Worm (Caenorhabditis elegans) whole organism, mixed stage, embryonic: ENCODE results near the gene Y69H2.9.

Source experiments
- bed-3 ChIP-seq: fragments of 200-800 bp; sonication (Bioruptor generic); optimal IDR thresholded peaks from 3 replicates; lab custom pipeline; 2018; ENCODE audit warnings: mild to moderate bottlenecking, missing genetic modification characterization, moderate library complexity, missing compliant biosample characterization
- blmp-1 ChIP-seq: fragments of 150-350 bp; optimal IDR thresholded peaks from 2 replicates; lab custom pipeline; 2014; ENCODE audit warnings: missing biosample characterization, missing genetic modification characterization
- ceh-39 ChIP-seq: fragments of 150-350 bp; optimal IDR thresholded peaks from 2 replicates; lab custom pipeline; 2014; ENCODE audit warnings: missing biosample characterization, missing genetic modification characterization
- ceh-83 ChIP-seq: fragments of 200-800 bp; sonication (Bioruptor generic); optimal IDR thresholded peaks from 2 replicates; lab custom pipeline; 2018; ENCODE audit warnings: mild to moderate bottlenecking, missing genetic modification characterization, missing compliant biosample characterization
- ces-1 ChIP-seq: fragments of 150-350 bp; optimal IDR thresholded peaks from 2 replicates; lab custom pipeline; 2014; ENCODE audit warnings: missing biosample characterization, missing genetic modification reagents, missing genetic modification characterization
- cnd-1 ChIP-seq: fragments of 200-800 bp; sonication (Bioruptor generic); optimal IDR thresholded peaks from 2 replicates; lab custom pipeline; 2018; ENCODE audit warnings: mild to moderate bottlenecking, missing genetic modification characterization, missing compliant biosample characterization
- drap-1 ChIP-seq: fragments of 200-800 bp; sonication (Bioruptor generic); optimal IDR thresholded peaks from 3 replicates; lab custom pipeline; 2018; ENCODE audit warnings: mild to moderate bottlenecking, missing genetic modification characterization, missing compliant biosample characterization
- flh-1 ChIP-seq: fragments of 200-800 bp; sonication (Bioruptor generic); optimal IDR thresholded peaks from 2 replicates; lab custom pipeline; 2018; ENCODE audit warnings: mild to moderate bottlenecking, missing genetic modification characterization, moderate library complexity, missing compliant biosample characterization
- ham-2 ChIP-seq: fragments of 200-800 bp; sonication (Bioruptor generic); optimal IDR thresholded peaks from 2 replicates; lab custom pipeline; 2018; ENCODE audit warnings: mild to moderate bottlenecking, missing genetic modification characterization, missing compliant biosample characterization
- hlh-1 ChIP-seq: fragments of 150-350 bp; optimal IDR thresholded peaks from 2 replicates; lab custom pipeline; 2014; ENCODE audit warnings: missing biosample characterization, missing genetic modification reagents, missing genetic modification characterization
- lin-13 ChIP-seq: fragments of 150-350 bp; optimal IDR thresholded peaks from 2 replicates; lab custom pipeline; 2014; ENCODE audit warnings: missing biosample characterization, missing genetic modification characterization
- lin-32 ChIP-seq: fragments of 200-800 bp; sonication (Bioruptor generic); optimal IDR thresholded peaks from 2 replicates; lab custom pipeline; 2018; ENCODE audit warnings: mild to moderate bottlenecking, missing genetic modification characterization, missing compliant biosample characterization
- lsy-2 ChIP-seq: fragments of 150-350 bp; optimal IDR thresholded peaks from 2 replicates; lab custom pipeline; 2014; ENCODE audit warnings: missing biosample characterization, missing genetic modification characterization
- mab-5 ChIP-seq: fragments of 150-350 bp; optimal IDR thresholded peaks from 2 replicates; lab custom pipeline; 2014; ENCODE audit warnings: missing biosample characterization, missing genetic modification characterization
- mep-1 ChIP-seq: fragments of 150-350 bp; optimal IDR thresholded peaks from 2 replicates; lab custom pipeline; 2017; ENCODE audit warnings: missing biosample characterization, missing genetic modification reagents, missing genetic modification characterization, inconsistent platforms
- mls-2 ChIP-seq: sonication (generic microtip); optimal IDR thresholded peaks from 2 replicates; lab custom pipeline; 2016; ENCODE audit warnings: mild to moderate bottlenecking, missing genetic modification characterization, moderate library complexity, missing compliant biosample characterization
- nhr-12 ChIP-seq: fragments of 150-350 bp; optimal IDR thresholded peaks from 2 replicates; lab custom pipeline; 2014; ENCODE audit warnings: missing biosample characterization, missing genetic modification characterization
- nhr-2 ChIP-seq: fragments of 150-350 bp; optimal IDR thresholded peaks from 2 replicates; lab custom pipeline; 2014; ENCODE audit warnings: missing biosample characterization, missing genetic modification characterization
- nhr-237 ChIP-seq: fragments of 150-350 bp; optimal IDR thresholded peaks from 2 replicates; lab custom pipeline; 2014; ENCODE audit warnings: missing biosample characterization, missing genetic modification characterization
- nhr-28 ChIP-seq: fragments of 150-350 bp; optimal IDR thresholded peaks from 2 replicates; lab custom pipeline; 2014; ENCODE audit warnings: missing biosample characterization, missing genetic modification characterization
- nhr-76 ChIP-seq: sonication (generic microtip); optimal IDR thresholded peaks from 2 replicates; lab custom pipeline; 2017; ENCODE audit warnings: missing biosample characterization, missing genetic modification characterization
- pha-4 ChIP-seq: fragments of 150-350 bp; optimal IDR thresholded peaks from 2 replicates; lab custom pipeline; 2018; ENCODE audit warnings: missing biosample characterization, missing genetic modification reagents, missing genetic modification characterization
- sem-2 ChIP-seq: fragments of 200-800 bp; sonication (Bioruptor generic); optimal IDR thresholded peaks from 2 replicates; lab custom pipeline; 2018; ENCODE audit warnings: mild to moderate bottlenecking, missing genetic modification characterization, missing compliant biosample characterization
- snpc-4 ChIP-seq: fragments of 150-350 bp; optimal IDR thresholded peaks from 2 replicates; lab custom pipeline; 2014; ENCODE audit warnings: missing biosample characterization, missing genetic modification characterization
- sptf-1 ChIP-seq: sonication (generic microtip); optimal IDR thresholded peaks from 2 replicates; lab custom pipeline; 2017; ENCODE audit warnings: mild to moderate bottlenecking, missing genetic modification characterization, moderate library complexity, missing compliant biosample characterization
- tbx-8 ChIP-seq: fragments of 200-800 bp; sonication (Bioruptor generic); optimal IDR thresholded peaks from 2 replicates; lab custom pipeline; 2018; ENCODE audit warnings: mild to moderate bottlenecking, missing genetic modification characterization, moderate library complexity, missing compliant biosample characterization
- unc-39 ChIP-seq: fragments of 150-350 bp; optimal IDR thresholded peaks from 2 replicates; lab custom pipeline; 2014; ENCODE audit warnings: missing biosample characterization, missing genetic modification characterization
- unc-62 ChIP-seq: fragments of 150-350 bp; optimal IDR thresholded peaks from 2 replicates; lab custom pipeline; 2014; ENCODE audit warnings: missing biosample characterization, missing genetic modification reagents, missing genetic modification characterization
- zip-8 ChIP-seq: fragments of 150-350 bp; optimal IDR thresholded peaks from 2 replicates; lab custom pipeline; 2014; ENCODE audit warnings: missing biosample characterization, missing genetic modification characterization
- ztf-11 ChIP-seq: fragments of 150-350 bp; optimal IDR thresholded peaks from 2 replicates; lab custom pipeline; 2014; ENCODE audit warnings: missing biosample characterization, missing genetic modification characterization

The Y69H2.9 gene

DNA sequence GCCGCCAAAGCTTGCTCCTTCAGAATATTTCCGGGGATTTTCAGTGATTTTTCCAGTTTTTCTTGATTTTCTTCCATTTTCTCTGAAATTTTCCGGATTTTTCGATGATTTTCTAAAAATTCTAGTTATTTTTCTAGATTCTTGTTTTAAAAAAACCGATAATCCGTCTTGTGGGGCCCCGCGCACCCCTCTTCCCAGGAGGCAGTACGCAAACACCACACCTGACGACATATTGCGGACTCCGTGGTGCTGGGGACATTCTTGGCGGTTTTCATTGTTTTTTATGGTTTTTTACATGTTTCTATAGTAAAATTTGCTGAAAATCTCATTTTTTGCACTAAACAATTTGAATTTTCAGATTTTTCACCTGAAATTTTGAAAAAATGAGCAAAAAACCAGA, 11.7 kb upstream of the Y69H2.9 start, which contains the start of the genes ubc-19 and Y69H2.7:
ubc-19 (minus strand) TSS at position 82 of the 400 bp plus-strand sequence.
Y69H2.7 (plus strand) TSS at position 309 of the 400 bp plus-strand sequence.
- TF ChIP-seq bed-3 (GFP tag; lab: Kevin White, UChicago), result no peak
- TF ChIP-seq hlh-1 (tag; lab: Kevin White, UChicago), result no peak
- no peak for TF ChIP-seq ces-1 (GFP tag; lab: Kevin White, UChicago)
- no peak for TF ChIP-seq nhr-2 (tag; lab: Kevin White, UChicago)
- TF ChIP-seq lsy-2 (tag; lab: Kevin White, UChicago), result peak; percentile 23
- no peak for TF ChIP-seq nhr-12 (tag; lab: Kevin White, UChicago)
- TF ChIP-seq mab-5 (tag; lab: Kevin White, UChicago), result no peak
- TF ChIP-seq sem-2 (GFP tag; lab: Kevin White, UChicago), result no peak
- TF ChIP-seq mls-2 (tag; lab: Kevin White, UChicago), result no peak
- peak; percentile 4 for TF ChIP-seq lin-13 (tag; lab: Kevin White, UChicago)
- TF ChIP-seq sptf-1 (tag; lab: Kevin White, UChicago), result peak; percentile 35
- peak; percentile 79 for TF ChIP-seq ceh-39 (tag; lab: Kevin White, UChicago)
- no peak for TF ChIP-seq blmp-1 (tag; lab: Kevin White, UChicago)
- TF ChIP-seq ham-2, result no peak

DNA sequence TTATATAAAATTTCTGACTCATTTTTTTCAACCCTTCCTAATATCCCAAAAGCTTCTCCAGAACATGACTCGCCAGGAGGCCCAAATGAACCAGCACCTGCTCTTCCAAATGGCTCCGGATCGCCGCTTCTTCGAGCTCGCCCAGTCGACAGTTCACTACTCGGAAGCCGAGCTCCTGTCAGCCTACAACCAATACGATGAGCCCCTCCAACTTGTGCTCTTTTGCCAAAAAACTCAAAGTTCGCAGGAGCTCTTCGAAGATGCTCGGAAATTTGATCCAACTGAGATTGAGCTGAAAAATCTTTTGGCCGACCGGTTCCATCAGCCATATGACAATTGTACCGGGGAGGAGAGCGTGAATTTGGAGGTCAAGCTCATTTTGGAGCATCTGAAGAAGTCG, 5.9 kb upstream of the Y69H2.9 start:
- no peak for TF ChIP-seq ces-1 (GFP tag; lab: Kevin White, UChicago)
- no peak for TF ChIP-seq unc-39 (tag; lab: Kevin White, UChicago)
- no peak for TF ChIP-seq nhr-76 (tag; lab: Kevin White, UChicago)
- TF ChIP-seq ham-2, result no peak
- TF ChIP-seq snpc-4 (tag; lab: Kevin White, UChicago), result no peak
- no peak for TF ChIP-seq bed-3 (GFP tag; lab: Kevin White, UChicago)
- no peak for TF ChIP-seq mab-5 (tag; lab: Kevin White, UChicago)
- no peak for TF ChIP-seq nhr-28 (tag; lab: Kevin White, UChicago)
- TF ChIP-seq hlh-1 (tag; lab: Kevin White, UChicago), result no peak
- TF ChIP-seq blmp-1 (tag; lab: Kevin White, UChicago), result no peak
- TF ChIP-seq pha-4, result no peak
- TF ChIP-seq mls-2 (tag; lab: Kevin White, UChicago), result no peak
- TF ChIP-seq lsy-2 (tag; lab: Kevin White, UChicago), result no peak
- TF ChIP-seq nhr-2 (tag; lab: Kevin White, UChicago), result no peak
- no peak for TF ChIP-seq tbx-8 (GFP tag; lab: Kevin White, UChicago)
- no peak for TF ChIP-seq drap-1 (GFP tag; lab: Kevin White, UChicago)
- no peak for TF ChIP-seq flh-1
- TF ChIP-seq ceh-83, result no peak

- no peak for TF ChIP-seq lin-13 (tag; lab: Kevin White, UChicago)
- TF ChIP-seq lin-32 (GFP tag; lab: Kevin White, UChicago), result no peak
- TF ChIP-seq snpc-4 (tag; lab: Kevin White, UChicago), result no peak
- TF ChIP-seq tbx-8 (GFP tag; lab: Kevin White, UChicago), result no peak
- no peak for TF ChIP-seq nhr-28 (tag; lab: Kevin White, UChicago)
- no peak for TF ChIP-seq cnd-1
- TF ChIP-seq ceh-83, result no peak
- no peak for TF ChIP-seq nhr-12 (tag; lab: Kevin White, UChicago)
- TF ChIP-seq bed-3 (GFP tag; lab: Kevin White, UChicago), result no peak
- no peak for TF ChIP-seq unc-39 (tag; lab: Kevin White, UChicago)
- TF ChIP-seq mls-2 (tag; lab: Kevin White, UChicago), result no peak
Observed at ce11 chrV:18699326-18699725, 2.0 kb upstream of the Y69H2.9 start, which contains the start of gene nhr-241. Gene nhr-241, plus strand, starts transcription at chrV:18699451.

ce11 chrV:18705319-18706062, 4.2 kb downstream of the Y69H2.9 start:
- TF ChIP-seq tbx-8 (GFP tag; lab: Kevin White, UChicago), result no peak
- TF ChIP-seq lin-32 (GFP tag; lab: Kevin White, UChicago), result no peak
- no peak for TF ChIP-seq mep-1 (tag; lab: Kevin White, UChicago)
- TF ChIP-seq nhr-28 (tag; lab: Kevin White, UChicago), result no peak
- no peak for TF ChIP-seq nhr-2 (tag; lab: Kevin White, UChicago)
- no peak for TF ChIP-seq unc-62
- TF ChIP-seq sptf-1 (tag; lab: Kevin White, UChicago), result no peak
- no peak for TF ChIP-seq lin-13 (tag; lab: Kevin White, UChicago)
- TF ChIP-seq lsy-2 (tag; lab: Kevin White, UChicago), result no peak
- TF ChIP-seq ztf-11 (tag; lab: Kevin White, UChicago), result no peak
- no peak for TF ChIP-seq hlh-1 (tag; lab: Kevin White, UChicago)
- TF ChIP-seq drap-1 (GFP tag; lab: Kevin White, UChicago), result no peak
- TF ChIP-seq pha-4, result no peak
- no peak for TF ChIP-seq ham-2
- no peak for TF ChIP-seq ceh-83
- no peak for TF ChIP-seq zip-8 (tag; lab: Kevin White, UChicago)
- TF ChIP-seq ces-1 (GFP tag; lab: Kevin White, UChicago), result no peak
- TF ChIP-seq nhr-237 (tag; lab: Kevin White, UChicago), result no peak
